Worm (Caenorhabditis elegans) whole organism, L4 larva: ENCODE data around the gene ZK666.11.
A peak's percentile ranks its signal among the peaks of the same experiment; 100 is the strongest.

ENCODE experiments used
- F10B5.3 ChIP-seq: sonication (generic microtip); optimal IDR thresholded peaks from 2 replicates; lab custom pipeline; 2016; ENCODE audit warnings: mild to moderate bottlenecking, missing genetic modification characterization, missing compliant biosample characterization
- F37D6.2 ChIP-seq: sonication (generic microtip); optimal IDR thresholded peaks from 2 replicates; lab custom pipeline; 2016; ENCODE audit warnings: mild to moderate bottlenecking, missing genetic modification characterization, missing compliant biosample characterization
- F49E8.2 ChIP-seq: sonication (generic microtip); optimal IDR thresholded peaks from 2 replicates; lab custom pipeline; 2016; ENCODE audit warnings: missing compliant biosample characterization, mild to moderate bottlenecking, missing genetic modification characterization, borderline replicate concordance
- Y105C5A.15 ChIP-seq: fragments of 200-800 bp; sonication (Bioruptor generic); IDR thresholded peaks from 2 replicates; pipeline ENCODE4 v1.3.6; 2022; ENCODE audit warnings: missing genetic modification characterization, missing compliant biosample characterization
- Y48G9A.11 ChIP-seq: fragments of 200-800 bp; sonication (Bioruptor generic); IDR thresholded peaks from 2 replicates; pipeline ENCODE4 v1.3.6; 2022; ENCODE audit warnings: missing genetic modification reagents, missing genetic modification characterization, missing compliant biosample characterization
- ZK337.2 ChIP-seq: fragments of 200-800 bp; sonication (Bioruptor generic); IDR thresholded peaks from 2 replicates; pipeline ENCODE4 v1.3.6; 2022; ENCODE audit warnings: missing genetic modification reagents, missing genetic modification characterization, missing compliant biosample characterization
- ZK546.5 ChIP-seq, 2 experiments: sonication (generic microtip); optimal IDR thresholded peaks; 2 replicates each; lab custom pipeline; 2017; ENCODE audit warnings: missing biosample characterization in 2 of 2, missing genetic modification characterization in 2 of 2
- aly-2 ChIP-seq: sonication (generic microtip); optimal IDR thresholded peaks from 2 replicates; lab custom pipeline; 2018; ENCODE audit warnings: missing biosample characterization, missing genetic modification characterization
- ama-1 ChIP-seq: fragments of 150-350 bp; optimal IDR thresholded peaks from 2 replicates; lab custom pipeline; 2014; ENCODE audit warnings: inconsistent platforms, mixed read lengths
- arid-1 ChIP-seq: fragments of 200-800 bp; sonication (Bioruptor generic); conservative IDR thresholded peaks from 2 replicates; pipeline ENCODE4 v1.3.6; 2022; ENCODE audit warnings: missing genetic modification reagents, missing genetic modification characterization, missing compliant biosample characterization
- ceh-20 ChIP-seq: fragments of 200-800 bp; sonication (Bioruptor generic); IDR thresholded peaks from 2 replicates; pipeline ENCODE4 v1.3.6; 2022; ENCODE audit warnings: missing genetic modification reagents, missing genetic modification characterization, missing compliant biosample characterization
- ceh-28 ChIP-seq: fragments of 150-350 bp; optimal IDR thresholded peaks from 2 replicates; lab custom pipeline; 2014; ENCODE audit warnings: missing biosample characterization, missing genetic modification reagents, missing genetic modification characterization
- ceh-32 ChIP-seq: sonication (generic microtip); optimal IDR thresholded peaks from 2 replicates; lab custom pipeline; 2016; ENCODE audit warnings: mild to moderate bottlenecking, missing genetic modification characterization, missing compliant biosample characterization; ENCODE audit not compliant: poor library complexity
- ceh-44 ChIP-seq: fragments of 200-800 bp; sonication (Bioruptor generic); IDR thresholded peaks from 2 replicates; pipeline ENCODE4 v1.3.6; 2022; ENCODE audit warnings: missing genetic modification reagents, missing genetic modification characterization, missing compliant biosample characterization
- ceh-62 ChIP-seq: sonication (generic microtip); optimal IDR thresholded peaks from 2 replicates; lab custom pipeline; 2017; ENCODE audit warnings: missing biosample characterization, missing genetic modification characterization
- cey-2 ChIP-seq: sonication (generic microtip); optimal IDR thresholded peaks from 3 replicates; lab custom pipeline; 2017; ENCODE audit warnings: missing genetic modification characterization, mild to moderate bottlenecking, missing compliant biosample characterization, antibody characterized with exemption, borderline replicate concordance; ENCODE audit not compliant: insufficient read depth
- daf-12 ChIP-seq: fragments of 150-350 bp; optimal IDR thresholded peaks from 2 replicates; lab custom pipeline; 2014; ENCODE audit warnings: missing biosample characterization, missing genetic modification reagents, missing genetic modification characterization
- daf-19 ChIP-seq: fragments of 200-800 bp; sonication (Bioruptor generic); conservative IDR thresholded peaks from 2 replicates; pipeline ENCODE4 v1.3.6; 2022; ENCODE audit warnings: missing genetic modification characterization, missing compliant biosample characterization
- dmd-9 ChIP-seq: fragments of 200-800 bp; sonication (Bioruptor generic); IDR thresholded peaks from 2 replicates; pipeline ENCODE4 v1.3.6; 2022; ENCODE audit warnings: missing genetic modification reagents, missing genetic modification characterization, missing compliant biosample characterization
- duxl-1 ChIP-seq: sonication (generic microtip); optimal IDR thresholded peaks from 2 replicates; lab custom pipeline; 2016; ENCODE audit warnings: mild to moderate bottlenecking, missing genetic modification characterization, moderate library complexity, missing compliant biosample characterization; ENCODE audit not compliant: poor library complexity
- egl-43 ChIP-seq: fragments of 200-800 bp; sonication (Bioruptor generic); IDR thresholded peaks from 2 replicates; pipeline ENCODE4 v1.3.6; 2022; ENCODE audit warnings: missing genetic modification reagents, missing genetic modification characterization, missing compliant biosample characterization
- fkh-10 ChIP-seq: fragments of 150-350 bp; optimal IDR thresholded peaks from 2 replicates; lab custom pipeline; 2014; ENCODE audit warnings: missing biosample characterization, missing genetic modification reagents, missing genetic modification characterization
- gei-8 ChIP-seq: fragments of 200-800 bp; sonication (Bioruptor generic); optimal IDR thresholded peaks from 2 replicates; lab custom pipeline; 2018; ENCODE audit warnings: mild to moderate bottlenecking, missing genetic modification characterization, missing compliant biosample characterization
- hlh-30 ChIP-seq: sonication (generic microtip); optimal IDR thresholded peaks from 2 replicates; lab custom pipeline; 2017; ENCODE audit warnings: antibody characterized with exemption, mild to moderate bottlenecking, missing genetic modification characterization, missing compliant biosample characterization; ENCODE audit not compliant: insufficient read depth
- hmg-1.1 ChIP-seq: fragments of 200-800 bp; sonication (Bioruptor generic); IDR thresholded peaks from 2 replicates; pipeline ENCODE4 v1.3.6; 2022; ENCODE audit warnings: missing genetic modification reagents, missing genetic modification characterization, missing compliant biosample characterization
- jun-1 ChIP-seq: fragments of 150-350 bp; optimal IDR thresholded peaks from 2 replicates; lab custom pipeline; 2014; ENCODE audit warnings: missing biosample characterization, missing genetic modification reagents, missing genetic modification characterization
- lin-1 ChIP-seq: fragments of 200-800 bp; sonication (Bioruptor generic); IDR thresholded peaks from 2 replicates; pipeline ENCODE4 v1.3.6; 2022; ENCODE audit warnings: missing genetic modification reagents, missing genetic modification characterization, missing compliant biosample characterization
- lin-13 ChIP-seq: fragments of 150-350 bp; optimal IDR thresholded peaks from 2 replicates; lab custom pipeline; 2014; ENCODE audit warnings: missing biosample characterization, missing genetic modification reagents, missing genetic modification characterization
- lin-15B ChIP-seq: fragments of 150-350 bp; sonication (generic microtip); optimal IDR thresholded peaks from 3 replicates; lab custom pipeline; 2014; ENCODE audit warnings: missing biosample characterization, missing genetic modification characterization
- lin-29 ChIP-seq: fragments of 200-800 bp; sonication (Bioruptor generic); IDR thresholded peaks from 2 replicates; pipeline ENCODE4 v1.3.6; 2022; ENCODE audit warnings: missing genetic modification reagents, missing genetic modification characterization, missing compliant biosample characterization
- lir-3 ChIP-seq: sonication (generic microtip); optimal IDR thresholded peaks from 2 replicates; lab custom pipeline; 2016; ENCODE audit warnings: mild to moderate bottlenecking, missing genetic modification characterization, missing compliant biosample characterization
- madf-9 ChIP-seq: fragments of 200-800 bp; sonication (Bioruptor generic); conservative IDR thresholded peaks from 2 replicates; pipeline ENCODE4 v1.3.6; 2022; ENCODE audit warnings: missing genetic modification reagents, missing genetic modification characterization, missing compliant biosample characterization
- mdt-29 ChIP-seq: fragments of 200-800 bp; sonication (Bioruptor generic); IDR thresholded peaks from 2 replicates; pipeline ENCODE4 v1.3.6; 2022; ENCODE audit warnings: missing genetic modification reagents, missing genetic modification characterization, missing compliant biosample characterization
- nhr-111 ChIP-seq: fragments of 200-800 bp; sonication (Bioruptor generic); optimal IDR thresholded peaks from 2 replicates; lab custom pipeline; 2018; ENCODE audit warnings: mild to moderate bottlenecking, missing genetic modification characterization, missing compliant biosample characterization
- nhr-25 ChIP-seq: sonication (generic microtip); optimal IDR thresholded peaks from 2 replicates; lab custom pipeline; 2017; ENCODE audit warnings: missing genetic modification characterization, mild to moderate bottlenecking, missing compliant biosample characterization, antibody characterized with exemption, moderate library complexity, borderline replicate concordance; ENCODE audit not compliant: insufficient read depth
- nhr-41 ChIP-seq: fragments of 200-800 bp; sonication (Bioruptor generic); IDR thresholded peaks from 2 replicates; pipeline ENCODE4 v1.3.6; 2022; ENCODE audit warnings: missing genetic modification reagents, missing genetic modification characterization, missing compliant biosample characterization
- nhr-42 ChIP-seq: fragments of 200-800 bp; sonication (Bioruptor generic); IDR thresholded peaks from 2 replicates; pipeline ENCODE4 v1.3.6; 2022; ENCODE audit warnings: missing genetic modification characterization, missing compliant biosample characterization
- nhr-76 ChIP-seq: fragments of 150-350 bp; optimal IDR thresholded peaks from 2 replicates; lab custom pipeline; 2014; ENCODE audit warnings: missing biosample characterization, missing genetic modification characterization
- sdz-12 ChIP-seq: fragments of 200-800 bp; sonication (Bioruptor generic); optimal IDR thresholded peaks from 2 replicates; lab custom pipeline; 2018; ENCODE audit warnings: mild to moderate bottlenecking, missing genetic modification characterization, missing compliant biosample characterization
- set-16 ChIP-seq: fragments of 200-800 bp; sonication (Bioruptor generic); IDR thresholded peaks from 2 replicates; pipeline ENCODE4 v1.3.6; 2022; ENCODE audit warnings: missing genetic modification reagents, missing genetic modification characterization, missing compliant biosample characterization
- snpc-1.2 ChIP-seq: fragments of 200-800 bp; sonication (Bioruptor generic); IDR thresholded peaks from 2 replicates; pipeline ENCODE4 v1.3.6; 2022; ENCODE audit warnings: missing genetic modification reagents, missing genetic modification characterization, missing compliant biosample characterization
- snpc-4 ChIP-seq: fragments of 150-350 bp; optimal IDR thresholded peaks from 2 replicates; lab custom pipeline; 2014; ENCODE audit warnings: missing biosample characterization, missing genetic modification characterization
- spr-1 ChIP-seq: sonication (generic microtip); optimal IDR thresholded peaks from 2 replicates; lab custom pipeline; 2016; ENCODE audit warnings: mild to moderate bottlenecking, missing genetic modification characterization, missing compliant biosample characterization
- spr-3 ChIP-seq: fragments of 200-800 bp; sonication (Bioruptor generic); optimal IDR thresholded peaks from 2 replicates; lab custom pipeline; 2018; ENCODE audit warnings: mild to moderate bottlenecking, missing genetic modification characterization, missing compliant biosample characterization
- unc-62 ChIP-seq, 3 experiments: fragments of 150-350 bp in 1 of 3; sonication (generic microtip); optimal IDR thresholded peaks in 2 of 3; peaks in 1 of 3; 1 replicate in 1 of 3; 2 replicates in 2 of 3; lab custom pipeline; 2014 to 2017; ENCODE audit warnings: missing biosample characterization in 3 of 3, missing genetic modification characterization in 3 of 3, missing genetic modification reagents in 3 of 3, missing genotype in 1 of 3
- vab-7 ChIP-seq: fragments of 200-800 bp; sonication (Bioruptor generic); IDR thresholded peaks from 2 replicates; pipeline ENCODE4 v1.3.6; 2022; ENCODE audit warnings: missing genetic modification reagents, missing genetic modification characterization, missing compliant biosample characterization
- zip-2 ChIP-seq: fragments of 150-350 bp; optimal IDR thresholded peaks from 2 replicates; lab custom pipeline; 2014; ENCODE audit warnings: missing biosample characterization, missing genetic modification characterization
- ztf-11 ChIP-seq: fragments of 150-350 bp; optimal IDR thresholded peaks from 2 replicates; lab custom pipeline; 2014; ENCODE audit warnings: missing biosample characterization, missing genetic modification characterization
- ztf-7 ChIP-seq: fragments of 150-350 bp; optimal IDR thresholded peaks from 2 replicates; lab custom pipeline; 2014; ENCODE audit warnings: missing biosample characterization, missing genetic modification characterization

ZK666.11 gene

DNA sequence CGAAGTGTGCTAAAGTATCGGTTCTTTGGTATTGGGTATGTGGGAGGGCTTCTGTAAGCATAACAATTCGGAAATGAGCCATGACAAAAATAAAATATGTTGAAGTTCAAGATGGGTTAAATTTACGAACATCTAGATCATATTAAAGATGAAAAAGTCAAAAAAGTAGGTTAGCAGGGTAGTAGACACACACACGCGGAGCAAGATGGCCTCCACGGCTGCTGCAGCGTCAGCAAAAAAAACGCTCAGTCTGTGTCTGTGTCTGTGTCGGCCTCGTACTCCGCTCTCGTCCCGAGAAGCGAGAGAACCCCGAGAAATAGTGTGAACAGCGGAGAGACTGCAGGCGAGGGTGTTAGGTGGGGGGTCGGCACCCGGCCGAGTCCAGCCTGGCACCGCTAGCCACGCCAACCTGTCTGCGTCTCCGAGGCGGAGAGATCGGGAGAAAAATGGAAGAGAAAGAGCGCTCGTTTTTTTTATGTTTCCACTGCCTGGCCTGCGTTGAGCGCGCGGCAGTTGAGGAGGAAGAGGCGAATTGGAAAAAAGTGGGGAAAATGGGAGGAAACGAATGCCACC, 20.3 kb downstream of the ZK666.11 start, which contains the start of gene myrf-1:
Gene myrf-1, minus strand, starts transcription at position 51 of the 573 bp plus-strand sequence.
- TF ChIP-seq gei-8 (peak; percentile 48), arid-1 (GFP tag; lab: Robert Waterston, UW) (peak; percentile 79), ceh-62 (no peak), daf-19 (GFP tag; lab: Robert Waterston, UW) (no peak), spr-3 (GFP tag; lab: Kevin White, UChicago) (peak; percentile 48), hmg-1.1 (GFP tag; lab: Robert Waterston, UW) (peak; percentile 94), lin-1 (GFP tag; lab: Robert Waterston, UW) (peak; percentile 78), Y48G9A.11 (GFP tag; lab: Robert Waterston, UW) (no peak), ceh-44 (0 out of 2 replicates have a peak, but pooled peaks have one; percentile 42), set-16 (GFP tag; lab: Robert Waterston, UW) (peak; percentile 100), snpc-1.2 (GFP tag; lab: Robert Waterston, UW) (no peak), aly-2 (tag; lab: Kevin White, UChicago) (no peak), F49E8.2 (tag; lab: Kevin White, UChicago) (no peak), ama-1 (lab: Kevin White, UChicago) (no peak), Y105C5A.15 (no peak), mdt-29 (GFP tag; lab: Robert Waterston, UW) (no peak), ZK546.5 (tag; optimal IDR thresholded peaks at IDR 0.05; lab: Kevin White, UChicago) (no peak), zip-2 (tag; lab: Kevin White, UChicago) (no peak), F10B5.3 (tag; lab: Kevin White, UChicago) (peak; percentile 55), snpc-4 (tag; lab: Kevin White, UChicago) (no peak), vab-7 (GFP tag; lab: Robert Waterston, UW) (peak; percentile 64; the same call in 1 of the 2 replicates), dmd-9 (GFP tag; lab: Robert Waterston, UW) (0 out of 2 replicates have a peak, but pooled peaks have one; percentile 31), unc-62 (GFP tag; optimal IDR thresholded peaks at IDR 0.05 in 1 of 2; lab: Kevin White, UChicago) (peak in 1 of 2 experiments; percentile 85), unc-62 (tag; optimal IDR thresholded peaks at IDR 0.05; lab: Kevin White, UChicago) (no peak), hlh-30 (tag; lab: Kevin White, UChicago) (peak; percentile 90), ceh-28 (tag; lab: Kevin White, UChicago) (no peak), lin-13 (GFP tag; lab: Kevin White, UChicago) (peak; percentile 47), spr-1 (tag; lab: Kevin White, UChicago) (peak; percentile 74), madf-9 (no peak; the same call in 1 of the 2 replicates), fkh-10 (peak; percentile 7), jun-1 (peak; percentile 58), ceh-32 (tag; lab: Kevin White, UChicago) (peak; percentile 27), nhr-111 (no peak), nhr-42 (GFP tag; lab: Robert Waterston, UW) (peak; percentile 69; the same call in 1 of the 2 replicates), cey-2 (tag; lab: Kevin White, UChicago) (no peak), ZK337.2 (GFP tag; lab: Robert Waterston, UW) (no peak), lin-15B (tag; lab: Kevin White, UChicago) (no peak), ztf-11 (tag; lab: Kevin White, UChicago) (no peak), sdz-12 (GFP tag; lab: Kevin White, UChicago) (no peak), ztf-7 (peak; percentile 36), ceh-20 (GFP tag; lab: Robert Waterston, UW) (peak; percentile 73), F37D6.2 (peak; percentile 70), lin-29 (GFP tag; lab: Robert Waterston, UW) (peak; percentile 76; the same call in 1 of the 2 replicates), egl-43 (GFP tag; lab: Robert Waterston, UW) (peak; percentile 91), lir-3 (tag; lab: Kevin White, UChicago) (peak; percentile 16), nhr-76 (tag; lab: Kevin White, UChicago) (no peak), daf-12 (tag; lab: Kevin White, UChicago) (no peak), nhr-25 (tag; lab: Kevin White, UChicago) (peak; percentile 89), duxl-1 (tag; lab: Kevin White, UChicago) (no peak), nhr-41 (peak; percentile 99)
